ENCODE assay signal across 1 fruit fly cellular context in the genomic region with DNA sequence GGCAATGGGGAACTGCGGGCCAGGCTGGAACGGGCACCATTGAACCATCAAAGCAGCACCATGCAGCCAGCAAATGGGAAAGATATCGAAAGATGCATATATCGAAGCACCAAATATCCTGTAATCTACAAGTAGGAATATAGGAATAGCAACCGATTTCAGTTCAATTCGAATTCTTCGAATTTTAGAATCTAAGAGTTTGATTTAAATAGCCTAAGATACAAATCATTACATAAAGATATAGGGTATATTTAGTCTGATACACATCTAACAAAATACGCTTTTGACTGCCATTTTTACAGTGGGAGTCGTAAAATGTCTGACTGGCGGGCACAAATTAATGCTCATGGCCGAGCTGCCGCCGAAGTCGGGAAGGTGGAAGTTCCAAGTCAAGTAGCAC.
TF ChIP-seq lines count a peak whose summit lies in the region.

No protein-coding gene starts in this region.

TF ChIP-seq in whole organism, prepupa, 60 proteins besides CTCF, POLR2A, EP300 and RAD21 (continued from another document):
- TF ChIP-seq Eip93F (GFP tag; optimal IDR thresholded peaks at IDR 0.05; lab: Kevin White, UChicago) = no peak
- no peak for TF ChIP-seq Hr38 (GFP tag; optimal IDR thresholded peaks at IDR 0.05; lab: Kevin White, UChicago)
- no peak for TF ChIP-seq CG6854 (GFP tag; optimal IDR thresholded peaks at IDR 0.05; lab: Kevin White, UChicago)
- no peak for TF ChIP-seq esn (GFP tag; optimal IDR thresholded peaks at IDR 0.05; lab: Kevin White, UChicago)
- no peak for TF ChIP-seq Sox102F (GFP tag; optimal IDR thresholded peaks at IDR 0.05; lab: Kevin White, UChicago)
- TF ChIP-seq CG16779 (tag; optimal IDR thresholded peaks at IDR 0.05; lab: Kevin White, UChicago) = no peak
- TF ChIP-seq Met (GFP tag; optimal IDR thresholded peaks at IDR 0.05; lab: Kevin White, UChicago) = peak; percentile 8
- TF ChIP-seq fkh (GFP tag; optimal IDR thresholded peaks at IDR 0.05; lab: Kevin White, UChicago) = no peak
- peak; percentile 14 for TF ChIP-seq svp (GFP tag; lab: Kevin White, UChicago)
- TF ChIP-seq eg (GFP tag; IDR thresholded peaks at IDR 0.05; lab: Robert Waterston, UW) = 0 out of 3 replicates have a peak, but pooled peaks have one; percentile 50
- peak; percentile 43 for TF ChIP-seq Lpt (GFP tag; optimal IDR thresholded peaks at IDR 0.05; lab: Kevin White, UChicago)
- TF ChIP-seq net (GFP tag; optimal IDR thresholded peaks at IDR 0.05; lab: Kevin White, UChicago) = no peak
- TF ChIP-seq dac (GFP tag; optimal IDR thresholded peaks at IDR 0.05; lab: Kevin White, UChicago) = peak; percentile 41
- no peak for TF ChIP-seq Eip75B (GFP tag; optimal IDR thresholded peaks at IDR 0.05; lab: Kevin White, UChicago)
- TF ChIP-seq lz (GFP tag; optimal IDR thresholded peaks at IDR 0.05; lab: Kevin White, UChicago) = no peak
- no peak for TF ChIP-seq CG3032 (tag; optimal IDR thresholded peaks at IDR 0.05; lab: Kevin White, UChicago)
- TF ChIP-seq CG6792 (GFP tag; optimal IDR thresholded peaks at IDR 0.05; lab: Kevin White, UChicago) = no peak
- peak; percentile 69 for TF ChIP-seq CG15336 (GFP tag; IDR thresholded peaks at IDR 0.05; lab: Robert Waterston, UW)
- TF ChIP-seq OdsH (GFP tag; optimal IDR thresholded peaks at IDR 0.05; lab: Kevin White, UChicago) = peak; percentile 45
- no peak for TF ChIP-seq cyc (GFP tag; optimal IDR thresholded peaks at IDR 0.05; lab: Kevin White, UChicago)
- TF ChIP-seq CG4318 (GFP tag; optimal IDR thresholded peaks at IDR 0.05; lab: Kevin White, UChicago) = peak; percentile 49
- TF ChIP-seq Ets21C (GFP tag; optimal IDR thresholded peaks at IDR 0.05; lab: Kevin White, UChicago) = no peak
- TF ChIP-seq Hr4 (GFP tag; optimal IDR thresholded peaks at IDR 0.05; lab: Kevin White, UChicago) = peak; percentile 78
- TF ChIP-seq Smox (GFP tag; optimal IDR thresholded peaks at IDR 0.05; lab: Kevin White, UChicago) = no peak
- TF ChIP-seq Gug (GFP tag; IDR thresholded peaks at IDR 0.05; lab: Robert Waterston, UW) = no peak
- no peak for TF ChIP-seq CG6163 (GFP tag; IDR thresholded peaks at IDR 0.05; lab: Robert Waterston, UW)
- TF ChIP-seq CG11294 (GFP tag; IDR thresholded peaks at IDR 0.05; lab: Robert Waterston, UW) = no peak
- TF ChIP-seq fd59A (GFP tag; optimal IDR thresholded peaks at IDR 0.05; lab: Kevin White, UChicago) = no peak
- peak; percentile 71 for TF ChIP-seq CG32006 (GFP tag; optimal IDR thresholded peaks at IDR 0.05; lab: Kevin White, UChicago)
- TF ChIP-seq CG1621 (tag; optimal IDR thresholded peaks at IDR 0.05; lab: Kevin White, UChicago) = no peak
- TF ChIP-seq vri (GFP tag; optimal IDR thresholded peaks at IDR 0.05; lab: Kevin White, UChicago) = no peak
- no peak for TF ChIP-seq CG6808 (GFP tag; optimal IDR thresholded peaks at IDR 0.05; lab: Kevin White, UChicago)
- TF ChIP-seq ss (GFP tag; optimal IDR thresholded peaks at IDR 0.05; lab: Kevin White, UChicago) = no peak
- TF ChIP-seq Ets96B (tag; optimal IDR thresholded peaks at IDR 0.05; lab: Kevin White, UChicago) = peak; percentile 12
- no peak for TF ChIP-seq CG3919 (GFP tag; optimal IDR thresholded peaks at IDR 0.05; lab: Kevin White, UChicago)
- no peak for TF ChIP-seq CG7368 (GFP tag; optimal IDR thresholded peaks at IDR 0.05; lab: Kevin White, UChicago)
TF ChIP-seq in whole organism, prepupa: peak in this region for 22.
